Fruit fly (Drosophila melanogaster) whole organism, embryonic: ENCODE results near the gene cni.

Experiments
- Adf1 ChIP-seq: fragments of 200-800 bp; sonication (Bioruptor generic); IDR thresholded peaks from 2 replicates; pipeline ENCODE4 v1.3.6; 2022; ENCODE audit warnings: missing biosample characterization, missing genetic modification characterization
- B-H2 ChIP-seq: fragments of 200-800 bp; sonication (Bioruptor generic); optimal IDR thresholded peaks from 2 replicates; lab custom pipeline; 2018; ENCODE audit warnings: missing biosample characterization, mild to moderate bottlenecking, missing genetic modification characterization
- CG10321 ChIP-seq: fragments of 200-800 bp; sonication (Bioruptor generic); IDR thresholded peaks from 2 replicates; pipeline ENCODE4 v1.3.6; 2022; ENCODE audit warnings: missing biosample characterization, missing genetic modification characterization
- CG10431 ChIP-seq: fragments of 200-800 bp; sonication (Bioruptor generic); optimal IDR thresholded peaks from 3 replicates; lab custom pipeline; 2018; ENCODE audit warnings: missing biosample characterization, mild to moderate bottlenecking, missing genetic modification characterization
- CG10462 ChIP-seq: fragments of 200-800 bp; sonication (Bioruptor generic); optimal IDR thresholded peaks from 2 replicates; lab custom pipeline; 2016; ENCODE audit warnings: missing biosample characterization, missing genetic modification characterization
- CG11504 ChIP-seq: fragments of 200-800 bp; sonication (Bioruptor generic); optimal IDR thresholded peaks from 3 replicates; lab custom pipeline; 2019; ENCODE audit warnings: missing biosample characterization, mild to moderate bottlenecking, missing genetic modification characterization, moderate library complexity
- CG12744 ChIP-seq: fragments of 200-800 bp; sonication (Bioruptor generic); optimal IDR thresholded peaks from 2 replicates; lab custom pipeline; 2016; ENCODE audit warnings: missing biosample characterization, missing genetic modification characterization
- CG13894 ChIP-seq: fragments of 200-800 bp; sonication (Bioruptor generic); optimal IDR thresholded peaks from 3 replicates; lab custom pipeline; 2018; ENCODE audit warnings: missing biosample characterization, mild to moderate bottlenecking, missing genetic modification characterization, moderate library complexity
- CG15269 ChIP-seq: fragments of 200-800 bp; sonication (Bioruptor generic); optimal IDR thresholded peaks from 2 replicates; lab custom pipeline; 2018; ENCODE audit warnings: missing biosample characterization, mild to moderate bottlenecking, missing genetic modification characterization, moderate library complexity
- CG17612 ChIP-seq: fragments of 200-800 bp; sonication (Bioruptor generic); IDR thresholded peaks from 2 replicates; pipeline ENCODE4 v1.3.6; 2022; ENCODE audit warnings: missing biosample characterization, missing genetic modification characterization
- CG18262 ChIP-seq: fragments of 200-800 bp; optimal IDR thresholded peaks from 3 replicates; lab custom pipeline; 2019; ENCODE audit warnings: missing biosample characterization, mild to moderate bottlenecking, missing genetic modification characterization, moderate library complexity
- CG2712 ChIP-seq: fragments of 200-800 bp; optimal IDR thresholded peaks from 3 replicates; lab custom pipeline; 2019; ENCODE audit warnings: missing biosample characterization, mild to moderate bottlenecking, missing genetic modification characterization, moderate library complexity
- CG31441 ChIP-seq: fragments of 200-800 bp; sonication (Bioruptor generic); IDR thresholded peaks from 2 replicates; pipeline ENCODE4 v1.3.6; 2022; ENCODE audit warnings: missing biosample characterization, missing genetic modification characterization
- CG32772 ChIP-seq: fragments of 200-800 bp; sonication (Bioruptor generic); IDR thresholded peaks from 2 replicates; pipeline ENCODE4 v1.3.6; 2022; ENCODE audit warnings: missing biosample characterization, missing genetic modification characterization
- CG34224 ChIP-seq: fragments of 200-800 bp; sonication (Bioruptor generic); IDR thresholded peaks from 3 replicates; pipeline ENCODE4 v1.3.6; 2022; ENCODE audit warnings: missing biosample characterization, missing genetic modification characterization; ENCODE audit not compliant: partially characterized antibody
- CG3726 ChIP-seq: fragments of 200-800 bp; sonication (Bioruptor generic); IDR thresholded peaks from 3 replicates; pipeline ENCODE4, ENCODE4 v1.3.6; 2022; ENCODE audit warnings: missing biosample characterization, missing genetic modification characterization
- CG3995 ChIP-seq: fragments of 200-800 bp; sonication (Bioruptor generic); optimal IDR thresholded peaks from 3 replicates; lab custom pipeline; 2016; ENCODE audit warnings: missing biosample characterization, missing genetic modification characterization
- CG4820 ChIP-seq: fragments of 200-800 bp; sonication (Bioruptor generic); optimal IDR thresholded peaks from 3 replicates; lab custom pipeline; 2016; ENCODE audit warnings: missing biosample characterization, missing genetic modification characterization
- CG7963 ChIP-seq: fragments of 200-800 bp; sonication (Bioruptor generic); IDR thresholded peaks from 3 replicates; pipeline ENCODE4 v1.3.6; 2022; ENCODE audit warnings: missing biosample characterization, missing genetic modification characterization; ENCODE audit not compliant: partially characterized antibody
- CG8359 ChIP-seq: fragments of 200-800 bp; sonication (Bioruptor generic); optimal IDR thresholded peaks from 2 replicates; lab custom pipeline; 2017; ENCODE audit warnings: missing biosample characterization, mild to moderate bottlenecking, missing genetic modification characterization, borderline replicate concordance
- CG8765 ChIP-seq: fragments of 200-800 bp; sonication (Bioruptor generic); IDR thresholded peaks from 2 replicates; pipeline ENCODE4 v1.3.6; 2022; ENCODE audit warnings: missing biosample characterization, missing genetic modification characterization
- Fer3 ChIP-seq: fragments of 200-800 bp; sonication (Bioruptor generic); optimal IDR thresholded peaks from 2 replicates; lab custom pipeline; 2018; ENCODE audit warnings: missing biosample characterization, mild to moderate bottlenecking, missing genetic modification characterization, moderate library complexity
- H15 ChIP-seq: fragments of 200-800 bp; sonication (Bioruptor generic); IDR thresholded peaks from 3 replicates; pipeline ENCODE4 v1.3.6; 2022; ENCODE audit warnings: missing biosample characterization, missing genetic modification characterization
- Hsf ChIP-seq: fragments of 200-800 bp; sonication (Bioruptor generic); optimal IDR thresholded peaks from 3 replicates; lab custom pipeline; 2016; ENCODE audit warnings: missing biosample characterization, missing genetic modification characterization
- Lhr ChIP-seq: fragments of 200-800 bp; sonication (Bioruptor generic); optimal IDR thresholded peaks from 3 replicates; lab custom pipeline; 2017; ENCODE audit warnings: mild to moderate bottlenecking, missing biosample characterization, missing genetic modification reagents, missing genetic modification characterization
- Mad ChIP-seq: fragments of 200-800 bp; sonication (Bioruptor generic); optimal IDR thresholded peaks from 2 replicates; lab custom pipeline; 2016; ENCODE audit warnings: missing biosample characterization, missing genetic modification characterization
- Med ChIP-seq: fragments of 200-800 bp; sonication (Bioruptor generic); peaks from one replicate; lab custom pipeline; 2016; ENCODE audit warnings: missing biosample characterization, missing genetic modification characterization, mild to moderate bottlenecking, inconsistent platforms, moderate library complexity
- Sox100B ChIP-seq: fragments of 200-800 bp; sonication (Bioruptor generic); optimal IDR thresholded peaks from 3 replicates; lab custom pipeline; 2018; ENCODE audit warnings: missing biosample characterization, mild to moderate bottlenecking, missing genetic modification characterization
- Usf ChIP-seq: fragments of 200-800 bp; sonication (Bioruptor generic); optimal IDR thresholded peaks from 2 replicates; lab custom pipeline; 2017; ENCODE audit warnings: missing genotype, missing biosample characterization, missing genetic modification characterization
- ara ChIP-seq: fragments of 200-800 bp; sonication (Bioruptor generic); IDR thresholded peaks from 2 replicates; pipeline ENCODE4 v1.3.6; 2022; ENCODE audit warnings: missing biosample characterization, missing genetic modification characterization
- bab2 ChIP-seq: fragments of 200-800 bp; sonication (Bioruptor generic); optimal IDR thresholded peaks from 2 replicates; lab custom pipeline; 2016; ENCODE audit warnings: missing biosample characterization, missing genetic modification characterization
- bowl ChIP-seq: fragments of 200-800 bp; sonication (Bioruptor generic); IDR thresholded peaks from 2 replicates; pipeline ENCODE4 v1.3.6; 2022; ENCODE audit warnings: missing biosample characterization, missing genetic modification characterization
- br ChIP-seq: fragments of >200 bp; optimal IDR thresholded peaks from 2 replicates; lab custom pipeline; 2017
- cas ChIP-seq: fragments of 200-800 bp; sonication (Bioruptor generic); IDR thresholded peaks from 2 replicates; pipeline ENCODE4 v1.3.6; 2022; ENCODE audit warnings: missing biosample characterization, missing genetic modification characterization
- caup ChIP-seq: fragments of 200-800 bp; sonication (Bioruptor generic); optimal IDR thresholded peaks from 3 replicates; lab custom pipeline; 2017; ENCODE audit warnings: missing biosample characterization, mild to moderate bottlenecking, missing genetic modification characterization, moderate library complexity; ENCODE audit not compliant: severe bottlenecking
- chn ChIP-seq: fragments of 200-800 bp; sonication (Bioruptor generic); optimal IDR thresholded peaks from 2 replicates; lab custom pipeline; 2016; ENCODE audit warnings: missing biosample characterization, missing genetic modification characterization
- crp ChIP-seq, 2 experiments: fragments of 200-800 bp; sonication (Bioruptor generic); optimal IDR thresholded peaks; 2 replicates in 1 of 2; 3 replicates in 1 of 2; lab custom pipeline; 2017; ENCODE audit warnings: missing biosample characterization in 2 of 2, missing genetic modification characterization in 2 of 2, mild to moderate bottlenecking in 1 of 2, moderate library complexity in 1 of 2
- esg ChIP-seq: fragments of 200-800 bp; sonication (Bioruptor generic); conservative IDR thresholded peaks from 2 replicates; pipeline ENCODE4 v1.3.6; 2022; ENCODE audit warnings: missing biosample characterization, missing genetic modification characterization
- ham ChIP-seq: fragments of 200-800 bp; sonication (Bioruptor generic); IDR thresholded peaks from 2 replicates; pipeline ENCODE4 v1.3.6; 2022; ENCODE audit warnings: missing biosample characterization, missing genetic modification characterization
- her ChIP-seq: fragments of 200-800 bp; sonication (Bioruptor generic); optimal IDR thresholded peaks from 2 replicates; lab custom pipeline; 2016; ENCODE audit warnings: missing biosample characterization, missing genetic modification characterization
- hth ChIP-seq: fragments of >200 bp; optimal IDR thresholded peaks from 2 replicates; lab custom pipeline; 2017; ENCODE audit warnings: inconsistent platforms
- lab ChIP-seq: fragments of 200-800 bp; sonication (Bioruptor generic); optimal IDR thresholded peaks from 3 replicates; lab custom pipeline; 2017; ENCODE audit warnings: missing biosample characterization, missing genetic modification characterization, mild to moderate bottlenecking, moderate library complexity, missing genetic modification reagents
- lmd ChIP-seq: fragments of 200-800 bp; sonication (Bioruptor generic); IDR thresholded peaks from 2 replicates; pipeline ENCODE4 v1.3.6; 2022; ENCODE audit warnings: missing biosample characterization, missing genetic modification characterization
- lola ChIP-seq, 3 experiments: fragments of >200 bp in 2 of 3; fragments of 200-800 bp in 1 of 3; sonication (Bioruptor generic) in 1 of 3; optimal IDR thresholded peaks; 2 replicates each; lab custom pipeline; 2017 to 2019; ENCODE audit warnings: missing biosample characterization in 3 of 3, missing genetic modification characterization in 3 of 3, mild to moderate bottlenecking in 1 of 3, moderate library complexity in 1 of 3
- pb ChIP-seq: fragments of 200-800 bp; sonication (Bioruptor generic); optimal IDR thresholded peaks from 3 replicates; lab custom pipeline; 2016; ENCODE audit warnings: missing biosample characterization, missing genetic modification characterization
- pros ChIP-seq: fragments of 200-800 bp; sonication (Bioruptor generic); optimal IDR thresholded peaks from 3 replicates; lab custom pipeline; 2019; ENCODE audit warnings: missing biosample characterization, mild to moderate bottlenecking, missing genetic modification characterization, moderate library complexity
- run ChIP-seq: fragments of 200-800 bp; sonication (Bioruptor generic); optimal IDR thresholded peaks from 3 replicates; lab custom pipeline; 2018; ENCODE audit warnings: missing biosample characterization, mild to moderate bottlenecking, missing genetic modification characterization
- sqz ChIP-seq: fragments of 200-800 bp; sonication (Bioruptor generic); optimal IDR thresholded peaks from 3 replicates; lab custom pipeline; 2018; ENCODE audit warnings: missing biosample characterization, mild to moderate bottlenecking, missing genetic modification characterization
- ssp ChIP-seq: fragments of 200-800 bp; sonication (Bioruptor generic); IDR thresholded peaks from 2 replicates; pipeline ENCODE4 v1.3.6; 2022; ENCODE audit warnings: missing biosample characterization, missing genetic modification characterization
- tap ChIP-seq: fragments of 200-800 bp; optimal IDR thresholded peaks from 3 replicates; lab custom pipeline; 2019; ENCODE audit warnings: missing biosample characterization, mild to moderate bottlenecking, missing genetic modification characterization, moderate library complexity
- toy ChIP-seq: fragments of 200-800 bp; sonication (Bioruptor generic); IDR thresholded peaks from 2 replicates; pipeline ENCODE4 v1.3.6; 2022; ENCODE audit warnings: missing biosample characterization, missing genetic modification characterization
- wdn ChIP-seq: fragments of 200-800 bp; sonication (Bioruptor generic); IDR thresholded peaks from 2 replicates; pipeline ENCODE4 v1.3.6; 2022; ENCODE audit warnings: missing biosample characterization, missing genetic modification characterization
- zen2 ChIP-seq: fragments of 200-800 bp; sonication (Bioruptor generic); IDR thresholded peaks from 3 replicates; pipeline ENCODE4 v1.3.6; 2022; ENCODE audit warnings: missing biosample characterization, missing genetic modification characterization; ENCODE audit not compliant: partially characterized antibody

The cni gene

DNA sequence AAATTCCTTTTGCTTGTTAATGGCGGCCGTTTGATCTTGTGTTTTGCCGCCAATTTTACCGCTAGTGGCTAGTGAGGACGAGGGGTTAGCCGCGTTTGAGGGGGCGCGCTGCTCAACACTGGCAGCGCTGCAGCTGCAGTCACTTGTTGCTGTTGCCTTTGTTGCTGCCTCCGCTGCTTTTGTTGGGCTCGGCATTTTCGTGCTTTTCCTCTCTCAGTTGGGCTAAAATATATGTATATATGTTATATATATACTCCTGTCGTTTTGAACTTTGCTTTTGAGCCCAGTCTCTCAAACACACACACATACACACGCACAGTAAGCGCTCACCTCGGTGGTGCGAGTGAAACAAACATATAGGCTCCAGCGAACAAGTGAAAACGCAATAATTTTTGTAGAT, 14.3 kb upstream of the cni start (continued):
- TF ChIP-seq caup (GFP tag; lab: Kevin White, UChicago) (no peak), toy (GFP tag; lab: Robert Waterston, UW) (no peak), CG18262 (tag; lab: Kevin White, UChicago) (no peak), Sox100B (GFP tag; lab: Kevin White, UChicago) (no peak), Fer3 (tag; lab: Kevin White, UChicago) (no peak), CG2712 (tag; lab: Kevin White, UChicago) (no peak), CG34224 (GFP tag; lab: Robert Waterston, UW) (no peak), CG7963 (no peak), CG8359 (no peak), Hsf (GFP tag; lab: Kevin White, UChicago) (no peak), CG3726 (GFP tag; lab: Robert Waterston, UW) (no peak), lola (GFP tag; optimal IDR thresholded peaks at IDR 0.05; lab: Kevin White, UChicago) (no peak), her (GFP tag; lab: Kevin White, UChicago) (no peak), lab (GFP tag; lab: Kevin White, UChicago) (peak; percentile 23), cas (GFP tag; lab: Robert Waterston, UW) (no peak), pros (GFP tag; lab: Kevin White, UChicago) (no peak), sqz (GFP tag; lab: Kevin White, UChicago) (no peak), CG17612 (GFP tag; lab: Robert Waterston, UW) (no peak), CG4820 (GFP tag; lab: Kevin White, UChicago) (no peak), lmd (GFP tag; lab: Robert Waterston, UW) (no peak), Mad (GFP tag; lab: Kevin White, UChicago) (no peak), ham (GFP tag; lab: Robert Waterston, UW) (no peak), tap (tag; lab: Kevin White, UChicago) (no peak), CG32772 (GFP tag; lab: Robert Waterston, UW) (no peak), CG3995 (GFP tag; lab: Kevin White, UChicago) (no peak), ara (peak; percentile 54), run (tag; lab: Kevin White, UChicago) (no peak), chn (GFP tag; lab: Kevin White, UChicago) (no peak), CG15269 (tag; lab: Kevin White, UChicago) (no peak), CG13894 (tag; lab: Kevin White, UChicago) (no peak), Usf (no peak), CG10462 (GFP tag; lab: Kevin White, UChicago) (no peak), B-H2 (GFP tag; lab: Kevin White, UChicago) (no peak), br (lab: Kevin White, UChicago) (no peak), CG10321 (GFP tag; lab: Robert Waterston, UW) (peak; percentile 94), wdn (no peak), esg (GFP tag; lab: Robert Waterston, UW) (no peak), bab2 (GFP tag; lab: Kevin White, UChicago) (no peak), crp (GFP tag; optimal IDR thresholded peaks at IDR 0.05; lab: Kevin White, UChicago) (no peak), Adf1 (peak; percentile 53), Lhr (no peak), Med (peak; percentile 46), H15 (GFP tag; lab: Robert Waterston, UW) (no peak), bowl (GFP tag; lab: Robert Waterston, UW) (no peak), hth (lab: Kevin White, UChicago) (no peak), CG31441 (no peak), CG12744 (no peak), CG11504 (tag; lab: Kevin White, UChicago) (peak; percentile 11), pb (GFP tag; lab: Kevin White, UChicago) (no peak), CG8765 (no peak), ssp (GFP tag; lab: Robert Waterston, UW) (no peak), zen2 (GFP tag; lab: Robert Waterston, UW) (no peak), CG10431 (peak; percentile 15)
